Fruit fly (Drosophila melanogaster) whole organism, pupa: ENCODE results near the gene Reg-2.
A peak's percentile ranks its signal among the peaks of the same experiment; 100 is the strongest.

Source experiments
- CG10348 ChIP-seq: fragments of 200-800 bp; sonication (Bioruptor generic); IDR thresholded peaks from 2 replicates; pipeline ENCODE4 v1.3.6; 2022; ENCODE audit warnings: missing biosample characterization, missing genetic modification characterization
- gl ChIP-seq: fragments of 200-800 bp; sonication (Bioruptor generic); optimal IDR thresholded peaks from 2 replicates; lab custom pipeline; 2018; ENCODE audit warnings: missing biosample characterization, mild to moderate bottlenecking, missing genetic modification characterization

- TF ChIP-seq gl (tag; lab: Kevin White, UChicago) (peak; percentile 54), CG10348 (GFP tag; lab: Robert Waterston, UW) (no peak)
These were observed 2.4 kb downstream of the Reg-2 start, which contains the start of gene CG13893 for dm6 chr3L:603847-604550.
